Fruit fly (Drosophila melanogaster) whole organism, adult: ENCODE results near the gene Rbm13.

Source experiments
- CG11617 ChIP-seq: fragments of 200-800 bp; sonication (Bioruptor generic); optimal IDR thresholded peaks from 2 replicates; lab custom pipeline; 2017; ENCODE audit warnings: mild to moderate bottlenecking, missing biosample characterization, missing genetic modification reagents, missing genetic modification characterization
- CG33017 ChIP-seq: fragments of 200-800 bp; sonication (Bioruptor generic); optimal IDR thresholded peaks from 2 replicates; lab custom pipeline; 2018; ENCODE audit warnings: missing biosample characterization, mild to moderate bottlenecking, missing genetic modification characterization, moderate library complexity
- Crg-1 ChIP-seq: fragments of 200-800 bp; sonication (Bioruptor generic); optimal IDR thresholded peaks from 2 replicates; lab custom pipeline; 2016; ENCODE audit warnings: missing biosample characterization, missing genetic modification characterization
- Hr96 ChIP-seq: fragments of 200-800 bp; sonication (Bioruptor generic); optimal IDR thresholded peaks from 2 replicates; lab custom pipeline; 2016; ENCODE audit warnings: missing biosample characterization, missing genetic modification characterization
- tj ChIP-seq: fragments of 200-800 bp; sonication (Bioruptor generic); optimal IDR thresholded peaks from 3 replicates; lab custom pipeline; 2017; ENCODE audit warnings: missing biosample characterization, mild to moderate bottlenecking, missing genetic modification characterization, moderate library complexity

DNA sequence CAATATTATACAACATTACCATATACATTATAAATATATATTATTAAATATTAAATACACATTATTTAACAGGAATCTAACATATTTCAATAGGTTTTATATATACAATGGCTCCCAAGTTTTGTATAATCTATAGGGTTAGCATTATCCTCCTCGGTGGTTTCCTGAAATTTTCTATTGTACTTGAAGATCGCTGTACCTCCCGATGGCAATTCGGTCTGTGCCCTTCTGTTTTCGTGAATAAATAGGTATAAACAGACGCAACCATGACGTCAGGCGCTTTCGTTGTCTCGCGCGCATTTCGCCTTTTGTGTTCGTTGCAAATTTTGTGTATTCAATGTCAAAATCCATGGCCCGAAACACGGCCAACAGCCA is 6.5 kb upstream of the Rbm13 start:
- peak; percentile 34 for TF ChIP-seq CG11617
- TF ChIP-seq CG33017 (tag; lab: Kevin White, UChicago) = no peak
- TF ChIP-seq Hr96 (GFP tag; lab: Kevin White, UChicago) = no peak
- peak; percentile 76 for TF ChIP-seq tj (GFP tag; lab: Kevin White, UChicago)
- no peak for TF ChIP-seq Crg-1 (GFP tag; lab: Kevin White, UChicago)
